Fruit fly (Drosophila melanogaster) whole organism, pupa: ENCODE measurements around the gene Hsp60D.

ENCODE experiments used
- CG17806 ChIP-seq: fragments of 200-800 bp; sonication (Bioruptor generic); optimal IDR thresholded peaks from 2 replicates; lab custom pipeline; 2018; ENCODE audit warnings: missing biosample characterization, mild to moderate bottlenecking, missing genetic modification characterization, moderate library complexity
- CG4496 ChIP-seq: fragments of 200-800 bp; sonication (Bioruptor generic); IDR thresholded peaks from 3 replicates; pipeline ENCODE4 v1.3.6; 2022; ENCODE audit warnings: missing biosample characterization, missing genetic modification characterization
- D1 ChIP-seq: fragments of 200-800 bp; sonication (Bioruptor generic); optimal IDR thresholded peaks from 2 replicates; lab custom pipeline; 2018; ENCODE audit warnings: missing biosample characterization, mild to moderate bottlenecking, missing genetic modification characterization, moderate library complexity

DNA sequence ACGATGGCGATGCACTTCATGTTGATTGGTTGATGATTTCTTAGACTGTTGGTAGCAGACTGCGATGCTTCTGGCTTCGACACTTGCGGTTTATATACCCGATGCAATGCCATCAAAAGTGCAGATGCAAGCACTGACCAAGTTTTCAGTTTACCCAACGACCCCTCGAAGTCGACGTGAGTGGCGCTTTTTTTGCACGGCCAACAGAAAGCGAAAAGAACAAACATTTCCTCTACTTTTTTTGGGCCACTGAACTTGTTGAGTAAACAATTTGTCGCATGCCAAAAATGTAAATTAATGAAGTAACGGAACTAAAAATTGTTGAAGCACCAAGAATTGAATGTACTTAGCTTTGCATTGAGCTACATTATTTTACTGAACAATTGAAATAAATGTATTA, 37.7 kb downstream of the Hsp60D start, which contains the start of gene Vm34Ca:
- TF ChIP-seq CG4496 (GFP tag; lab: Robert Waterston, UW): no peak
- no peak for TF ChIP-seq D1 (tag; lab: Kevin White, UChicago)
- TF ChIP-seq CG17806 (tag; lab: Kevin White, UChicago): no peak
